Fruit fly (Drosophila melanogaster) whole organism: Measurements from ENCODE around the gene CG17108.

Experiments used
- Dll ChIP-seq: fragments of >200 bp; optimal IDR thresholded peaks from 2 replicates; lab custom pipeline; 2017
- pan ChIP-seq: fragments of >200 bp; optimal IDR thresholded peaks from 2 replicates; lab custom pipeline; 2017
- usp ChIP-seq: fragments of >200 bp; optimal IDR thresholded peaks from 2 replicates; lab custom pipeline; 2017; ENCODE audit warnings: missing biosample characterization, missing genetic modification characterization, mixed read lengths

dm6 chr2L:10654520-10654919, 39.4 kb downstream of the CG17108 start:
- TF ChIP-seq Dll, result no peak
- no peak for TF ChIP-seq pan
- TF ChIP-seq usp (GFP tag; lab: Kevin White, UChicago), result no peak
